Fruit fly (Drosophila melanogaster): Measurements from ENCODE around the gene CG3164.

Gene CG3164

DNA sequence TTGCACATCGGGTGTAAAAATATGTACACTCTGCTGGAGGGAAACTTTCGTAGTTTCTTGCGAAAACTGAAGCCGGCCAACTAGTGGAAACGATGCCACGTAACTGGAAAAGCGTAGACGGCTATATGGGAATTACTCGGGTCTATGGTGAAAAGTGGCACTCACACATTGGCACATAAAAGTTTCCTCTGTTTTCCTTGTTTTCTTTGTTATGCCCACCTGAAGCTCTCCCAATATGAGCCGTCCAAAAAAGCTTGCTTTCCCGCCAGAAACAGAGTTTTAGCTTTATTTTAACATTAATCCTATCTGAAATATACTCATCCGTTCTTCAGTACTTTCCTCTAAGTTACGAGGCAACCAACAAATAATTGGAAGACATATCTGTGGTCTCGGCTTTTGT is at the start of gene CG3164:
Gene CG3164, minus strand, starts transcription at position 101 of the 400 bp plus-strand sequence.
- TF ChIP-seq CG13894 (tag; optimal IDR thresholded peaks at IDR 0.05) (peak; percentile 76), knrl (GFP tag; IDR thresholded peaks at IDR 0.05; ENCODE audit: partially characterized antibody) (no peak), lola (GFP tag; optimal IDR thresholded peaks at IDR 0.05) (peak in 1 of 3 experiments; percentile 22)

DNA sequence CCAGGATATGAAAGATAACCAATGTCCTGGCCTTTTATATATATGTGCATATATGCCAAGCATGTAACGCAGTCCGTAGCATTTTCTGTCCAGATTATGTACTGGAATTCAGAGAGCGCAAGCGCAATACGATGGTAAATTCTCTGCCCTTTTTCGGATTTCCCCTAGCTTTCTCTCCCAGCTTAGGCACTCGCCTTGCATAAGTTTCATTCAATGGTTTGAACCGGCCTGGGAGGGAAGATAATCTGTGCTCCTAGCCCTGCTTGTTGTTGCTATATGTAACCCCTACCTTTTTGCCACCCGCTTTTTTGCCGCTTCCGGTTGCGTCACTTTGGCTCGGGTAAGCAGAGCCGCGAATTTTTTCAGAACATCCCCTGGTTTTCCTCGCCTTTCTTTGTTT is 48.5 kb upstream of the CG3164 start:
- peak; percentile 11 for TF ChIP-seq pros (GFP tag; optimal IDR thresholded peaks at IDR 0.05)
- TF ChIP-seq abd-A (tag; optimal IDR thresholded peaks at IDR 0.05) = peak; percentile 35
- TF ChIP-seq TFAM (GFP tag; optimal IDR thresholded peaks at IDR 0.05) = no peak
- peak; percentile 74 for TF ChIP-seq nerfin-1 (tag; optimal IDR thresholded peaks at IDR 0.05)
- peak; percentile 42 for TF ChIP-seq CG4360 (GFP tag; IDR thresholded peaks at IDR 0.05)
- TF ChIP-seq CG11560 (tag; IDR thresholded peaks at IDR 0.05) = no peak
- TF ChIP-seq Pdp1 (GFP tag; optimal IDR thresholded peaks at IDR 0.05) = peak in 1 of 2 experiments; percentile 66
- TF ChIP-seq CG11504 (tag; optimal IDR thresholded peaks at IDR 0.05) = peak; percentile 24
- TF ChIP-seq chinmo (GFP tag; IDR thresholded peaks at IDR 0.05; ENCODE audit: partially characterized antibody) = 0 out of 4 replicates have a peak, but pooled peaks have one; percentile 64
- no peak for TF ChIP-seq Dfd (GFP tag; optimal IDR thresholded peaks at IDR 0.05)
- 0 out of 2 replicates have a peak, but pooled peaks have one; percentile 6 for TF ChIP-seq Adf1 (GFP tag; IDR thresholded peaks at IDR 0.05)
- peak; percentile 56 for TF ChIP-seq Med (GFP tag)
- TF ChIP-seq Trl (optimal IDR thresholded peaks at IDR 0.05) = peak in 1 of 2 experiments; percentile 17
- no peak for TF ChIP-seq Trl (GFP tag; optimal IDR thresholded peaks at IDR 0.05)

DNA sequence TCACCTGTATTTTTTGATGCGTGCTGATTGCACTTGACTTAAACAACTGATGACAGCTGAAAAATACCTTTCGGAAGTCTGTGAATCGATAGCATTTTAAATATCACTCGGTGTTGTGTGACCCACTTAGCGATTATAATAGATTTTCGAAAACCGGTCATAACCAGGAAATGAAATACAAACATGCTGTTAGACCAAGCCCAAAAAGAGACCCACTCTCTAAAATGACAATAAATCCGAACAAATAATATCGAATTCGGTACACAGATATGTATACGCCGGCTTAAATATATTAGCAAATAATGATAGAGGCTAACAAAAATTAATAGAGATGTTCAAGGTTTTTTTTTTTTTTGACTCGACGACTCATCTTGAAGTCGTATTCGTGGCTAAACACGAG is 45.1 kb upstream of the CG3164 start:
- TF ChIP-seq schlank (tag; optimal IDR thresholded peaks at IDR 0.05) (no peak), BtbVII (GFP tag; optimal IDR thresholded peaks at IDR 0.05) (no peak), sens (GFP tag) (peak; percentile 40), CG3065 (GFP tag; optimal IDR thresholded peaks at IDR 0.05) (no peak), NC2β (GFP tag; optimal IDR thresholded peaks at IDR 0.05) (no peak), fd3F (GFP tag; optimal IDR thresholded peaks at IDR 0.05) (no peak), CG17359 (tag; optimal IDR thresholded peaks at IDR 0.05) (no peak), CG31365 (tag; optimal IDR thresholded peaks at IDR 0.05) (no peak), CG7786 (GFP tag; optimal IDR thresholded peaks at IDR 0.05) (no peak), Oli (tag; optimal IDR thresholded peaks at IDR 0.05) (no peak), CG10959 (GFP tag; IDR thresholded peaks at IDR 0.05) (no peak), CG7839 (tag; optimal IDR thresholded peaks at IDR 0.05) (no peak), Atf6 (GFP tag; IDR thresholded peaks at IDR 0.05) (no peak), gcm2 (GFP tag; optimal IDR thresholded peaks at IDR 0.05) (no peak), CG2199 (GFP tag; IDR thresholded peaks at IDR 0.05) (0 out of 3 replicates have a peak, but pooled peaks have one; percentile 48), MBD-R2 (GFP tag; IDR thresholded peaks at IDR 0.05) (no peak), Lpt (GFP tag; optimal IDR thresholded peaks at IDR 0.05) (no peak), CG17829 (tag; optimal IDR thresholded peaks at IDR 0.05) (no peak), CG17385 (GFP tag; optimal IDR thresholded peaks at IDR 0.05) (no peak), Vsx1 (GFP tag; optimal IDR thresholded peaks at IDR 0.05) (no peak), Eip74EF (GFP tag; optimal IDR thresholded peaks at IDR 0.05) (peak in 1 of 2 experiments; percentile 90), dati (GFP tag; IDR thresholded peaks at IDR 0.05) (no peak), CG10321 (GFP tag; IDR thresholded peaks at IDR 0.05) (no peak)

Measured in whole organism, embryonic.